Fruit fly (Drosophila melanogaster): Measurements from ENCODE around the gene dmt.
A peak's percentile ranks its signal among the peaks of the same experiment; 100 is the strongest.

Gene dmt

dm6 chr3R:9710886-9711285 is at the start of gene dmt, which contains the start of gene trbd:
Gene dmt (plus strand): TSS chr3R:9711142.
Gene trbd (minus strand): TSS chr3R:9711037.
- TF ChIP-seq CG3838 (GFP tag; optimal IDR thresholded peaks at IDR 0.05): no peak
- no peak for TF ChIP-seq CG34422 (GFP tag; IDR thresholded peaks at IDR 0.05)
- TF ChIP-seq Fer3 (tag; optimal IDR thresholded peaks at IDR 0.05): no peak
- TF ChIP-seq CG9797 (GFP tag; optimal IDR thresholded peaks at IDR 0.05): peak; percentile 96
- TF ChIP-seq CG16815 (GFP tag; optimal IDR thresholded peaks at IDR 0.05): peak; percentile 12
- TF ChIP-seq CG7271 (tag; optimal IDR thresholded peaks at IDR 0.05): no peak
- TF ChIP-seq disco-r (GFP tag; optimal IDR thresholded peaks at IDR 0.05): peak; percentile 1
- peak; percentile 85 for TF ChIP-seq Dip3 (GFP tag; optimal IDR thresholded peaks at IDR 0.05)
- no peak for TF ChIP-seq CG17359 (tag; optimal IDR thresholded peaks at IDR 0.05)
- TF ChIP-seq CG9609 (GFP tag; optimal IDR thresholded peaks at IDR 0.05): peak; percentile 53
- no peak for TF ChIP-seq CG6254 (GFP tag; optimal IDR thresholded peaks at IDR 0.05)
- TF ChIP-seq Lim3 (GFP tag; IDR thresholded peaks at IDR 0.05): no peak
- TF ChIP-seq Gug (GFP tag; IDR thresholded peaks at IDR 0.05): no peak
- TF ChIP-seq CG9727 (GFP tag; optimal IDR thresholded peaks at IDR 0.05): peak; percentile 30
- TF ChIP-seq pita (GFP tag; optimal IDR thresholded peaks at IDR 0.05): peak; percentile 83
- peak; percentile 94 for TF ChIP-seq Ets97D (GFP tag; optimal IDR thresholded peaks at IDR 0.05)
- peak; percentile 55 for TF ChIP-seq ERR (GFP tag; optimal IDR thresholded peaks at IDR 0.05)
- peak; percentile 100 for TF ChIP-seq pzg (GFP tag; optimal IDR thresholded peaks at IDR 0.05)
- peak; percentile 67 for TF ChIP-seq CG8290 (GFP tag; optimal IDR thresholded peaks at IDR 0.05)
- TF ChIP-seq CG8290 (tag; optimal IDR thresholded peaks at IDR 0.05): no peak
- TF ChIP-seq sens (GFP tag): no peak
- TF ChIP-seq Hsf (GFP tag; optimal IDR thresholded peaks at IDR 0.05): peak; percentile 37
- no peak for TF ChIP-seq trh (GFP tag; optimal IDR thresholded peaks at IDR 0.05)
- TF ChIP-seq CG15073 (GFP tag; optimal IDR thresholded peaks at IDR 0.05): no peak
- peak; percentile 83 for TF ChIP-seq Sry-δ (GFP tag; optimal IDR thresholded peaks at IDR 0.05)
- TF ChIP-seq CG7928 (GFP tag; optimal IDR thresholded peaks at IDR 0.05): peak; percentile 99
- peak; percentile 99 for TF ChIP-seq phol (tag; optimal IDR thresholded peaks at IDR 0.05)
- no peak for TF ChIP-seq unpg (GFP tag; optimal IDR thresholded peaks at IDR 0.05)
- TF ChIP-seq mld (GFP tag; IDR thresholded peaks at IDR 0.05; ENCODE audit: partially characterized antibody): no peak
- peak; percentile 50 for TF ChIP-seq Camta (GFP tag; optimal IDR thresholded peaks at IDR 0.05)
- no peak for TF ChIP-seq CG10959 (GFP tag; IDR thresholded peaks at IDR 0.05)
- TF ChIP-seq NC2β (GFP tag; optimal IDR thresholded peaks at IDR 0.05): peak; percentile 79
- no peak for TF ChIP-seq CG11093 (GFP tag; IDR thresholded peaks at IDR 0.05)
- TF ChIP-seq schlank (tag; optimal IDR thresholded peaks at IDR 0.05): peak; percentile 2
- peak; percentile 59 for TF ChIP-seq CG17186 (GFP tag; optimal IDR thresholded peaks at IDR 0.05)
- TF ChIP-seq CG1792 (GFP tag; optimal IDR thresholded peaks at IDR 0.05): peak; percentile 69
- peak; percentile 39 for TF ChIP-seq slp2 (GFP tag; optimal IDR thresholded peaks at IDR 0.05)
- peak; percentile 84 for TF ChIP-seq Dp (GFP tag; optimal IDR thresholded peaks at IDR 0.05)
- no peak for TF ChIP-seq lola (GFP tag; optimal IDR thresholded peaks at IDR 0.05)
- peak; percentile 46 for TF ChIP-seq Side (GFP tag; optimal IDR thresholded peaks at IDR 0.05)
- peak; percentile 50 for TF ChIP-seq Atf3 (GFP tag; optimal IDR thresholded peaks at IDR 0.05)
- no peak for TF ChIP-seq pan (optimal IDR thresholded peaks at IDR 0.05)
- TF ChIP-seq pan (GFP tag; optimal IDR thresholded peaks at IDR 0.05 in 1 of 2, IDR thresholded peaks at IDR 0.05 in 1 of 2): no peak
- TF ChIP-seq CG10979 (tag; optimal IDR thresholded peaks at IDR 0.05): peak; percentile 34
- TF ChIP-seq CG10543 (GFP tag; optimal IDR thresholded peaks at IDR 0.05): no peak
- TF ChIP-seq CG34376 (GFP tag; optimal IDR thresholded peaks at IDR 0.05): peak; percentile 51
- TF ChIP-seq CG18764 (GFP tag; optimal IDR thresholded peaks at IDR 0.05): peak; percentile 22
- no peak for TF ChIP-seq tll (GFP tag; optimal IDR thresholded peaks at IDR 0.05)
- TF ChIP-seq HLHmδ (GFP tag; optimal IDR thresholded peaks at IDR 0.05): peak; percentile 23
- TF ChIP-seq bsh (GFP tag; optimal IDR thresholded peaks at IDR 0.05): no peak
- TF ChIP-seq dmrt99B (tag; optimal IDR thresholded peaks at IDR 0.05): no peak
- peak; percentile 73 for TF ChIP-seq her (GFP tag; optimal IDR thresholded peaks at IDR 0.05)
